Fruit fly (Drosophila melanogaster) whole organism, embryonic: ENCODE results near the gene GatB.

Experiments used
- Adf1 ChIP-seq: fragments of 200-800 bp; sonication (Bioruptor generic); IDR thresholded peaks from 2 replicates; pipeline ENCODE4 v1.3.6; 2022; ENCODE audit warnings: missing biosample characterization, missing genetic modification characterization
- B-H2 ChIP-seq: fragments of 200-800 bp; sonication (Bioruptor generic); optimal IDR thresholded peaks from 2 replicates; lab custom pipeline; 2018; ENCODE audit warnings: missing biosample characterization, mild to moderate bottlenecking, missing genetic modification characterization
- CG1024 ChIP-seq: fragments of 200-800 bp; sonication (Bioruptor generic); IDR thresholded peaks from 2 replicates; pipeline ENCODE4 v1.3.6; 2022; ENCODE audit warnings: missing biosample characterization, missing genetic modification characterization
- CG10654 ChIP-seq: fragments of 200-800 bp; sonication (Bioruptor generic); optimal IDR thresholded peaks from 2 replicates; lab custom pipeline; 2016; ENCODE audit warnings: missing biosample characterization, missing genetic modification characterization
- CG10979 ChIP-seq: fragments of 200-800 bp; sonication (Bioruptor generic); optimal IDR thresholded peaks from 2 replicates; lab custom pipeline; 2018; ENCODE audit warnings: missing biosample characterization, mild to moderate bottlenecking, missing genetic modification characterization, moderate library complexity
- CG12155 ChIP-seq: fragments of 200-800 bp; sonication (Bioruptor generic); optimal IDR thresholded peaks from 3 replicates; lab custom pipeline; 2016; ENCODE audit warnings: missing biosample characterization, missing genetic modification characterization
- CG12299 ChIP-seq: fragments of 200-800 bp; sonication (Bioruptor generic); optimal IDR thresholded peaks from 2 replicates; lab custom pipeline; 2018; ENCODE audit warnings: missing biosample characterization, mild to moderate bottlenecking, missing genetic modification characterization
- CG13287 ChIP-seq: fragments of 200-800 bp; sonication (Bioruptor generic); IDR thresholded peaks from 2 replicates; pipeline ENCODE4 v1.3.6; 2022; ENCODE audit warnings: missing biosample characterization, missing genetic modification characterization; ENCODE audit not compliant: partially characterized antibody
- CG13424 ChIP-seq: fragments of 200-800 bp; sonication (Bioruptor generic); optimal IDR thresholded peaks from 2 replicates; lab custom pipeline; 2019; ENCODE audit warnings: missing biosample characterization, mild to moderate bottlenecking, missing genetic modification characterization, moderate library complexity
- CG13624 ChIP-seq: fragments of 200-800 bp; sonication (Bioruptor generic); optimal IDR thresholded peaks from 2 replicates; lab custom pipeline; 2016; ENCODE audit warnings: missing biosample characterization, missing genetic modification characterization
- CG15073 ChIP-seq: fragments of 200-800 bp; sonication (Bioruptor generic); optimal IDR thresholded peaks from 2 replicates; lab custom pipeline; 2016; ENCODE audit warnings: missing biosample characterization, missing genetic modification characterization
- CG15514 ChIP-seq: fragments of 200-800 bp; sonication (Bioruptor generic); optimal IDR thresholded peaks from 3 replicates; lab custom pipeline; 2017; ENCODE audit warnings: missing biosample characterization, missing genetic modification characterization, mild to moderate bottlenecking, moderate library complexity, missing genetic modification reagents
- CG1647 ChIP-seq: fragments of 200-800 bp; sonication (Bioruptor generic); optimal IDR thresholded peaks from 3 replicates; lab custom pipeline; 2016; ENCODE audit warnings: missing biosample characterization, missing genetic modification characterization
- CG30403 ChIP-seq: fragments of 200-800 bp; sonication (Bioruptor generic); optimal IDR thresholded peaks from 3 replicates; lab custom pipeline; 2016; ENCODE audit warnings: missing biosample characterization, missing genetic modification characterization
- CG32532 ChIP-seq: fragments of 200-800 bp; sonication (Bioruptor generic); IDR thresholded peaks from 2 replicates; pipeline ENCODE4 v1.3.6; 2022; ENCODE audit warnings: missing biosample characterization, missing genetic modification characterization
- CG32767 ChIP-seq: fragments of 200-800 bp; sonication (Bioruptor generic); IDR thresholded peaks from 2 replicates; pipeline ENCODE4 v1.3.6; 2022; ENCODE audit warnings: missing biosample characterization, missing genetic modification characterization
- CG3847 ChIP-seq: fragments of 200-800 bp; sonication (Bioruptor generic); IDR thresholded peaks from 2 replicates; pipeline ENCODE4 v1.3.6; 2022; ENCODE audit warnings: missing biosample characterization, missing genetic modification characterization
- CG4282 ChIP-seq: fragments of 200-800 bp; sonication (Bioruptor generic); optimal IDR thresholded peaks from 2 replicates; lab custom pipeline; 2016; ENCODE audit warnings: missing biosample characterization, missing genetic modification characterization
- CG7786 ChIP-seq: fragments of 200-800 bp; sonication (Bioruptor generic); optimal IDR thresholded peaks from 2 replicates; lab custom pipeline; 2016; ENCODE audit warnings: missing biosample characterization, missing genetic modification characterization
- CG8359 ChIP-seq: fragments of 200-800 bp; sonication (Bioruptor generic); optimal IDR thresholded peaks from 2 replicates; lab custom pipeline; 2017; ENCODE audit warnings: missing biosample characterization, mild to moderate bottlenecking, missing genetic modification characterization, borderline replicate concordance
- CrebB ChIP-seq: fragments of 200-800 bp; sonication (Bioruptor generic); optimal IDR thresholded peaks from 3 replicates; lab custom pipeline; 2018; ENCODE audit warnings: missing biosample characterization, mild to moderate bottlenecking, missing genetic modification characterization
- E2f1 ChIP-seq: fragments of 200-800 bp; sonication (Bioruptor generic); IDR thresholded peaks from 2 replicates; pipeline ENCODE4 v1.3.6; 2022; ENCODE audit warnings: missing biosample characterization, missing genetic modification characterization
- Elba2 ChIP-seq: fragments of 200-800 bp; sonication (Bioruptor generic); optimal IDR thresholded peaks from 3 replicates; lab custom pipeline; 2016; ENCODE audit warnings: missing biosample characterization, missing genetic modification characterization
- HLH3B ChIP-seq: fragments of 200-800 bp; sonication (Bioruptor generic); IDR thresholded peaks from 2 replicates; pipeline ENCODE4 v1.3.6; 2022; ENCODE audit warnings: missing biosample characterization, missing genetic modification characterization
- Hr51 ChIP-seq, 2 experiments: fragments of 200-800 bp; sonication (Bioruptor generic); optimal IDR thresholded peaks; 2 replicates in 1 of 2; 3 replicates in 1 of 2; lab custom pipeline; 2016 to 2018; ENCODE audit warnings: missing biosample characterization in 2 of 2, missing genetic modification characterization in 2 of 2, mild to moderate bottlenecking in 1 of 2, moderate library complexity in 1 of 2
- Hsf ChIP-seq: fragments of 200-800 bp; sonication (Bioruptor generic); optimal IDR thresholded peaks from 3 replicates; lab custom pipeline; 2016; ENCODE audit warnings: missing biosample characterization, missing genetic modification characterization
- NK7.1 ChIP-seq: fragments of 200-800 bp; sonication (Bioruptor generic); optimal IDR thresholded peaks from 3 replicates; lab custom pipeline; 2016; ENCODE audit warnings: missing biosample characterization, missing genetic modification characterization
- PHDP ChIP-seq: fragments of 200-800 bp; sonication (Bioruptor generic); optimal IDR thresholded peaks from 3 replicates; lab custom pipeline; 2018; ENCODE audit warnings: missing biosample characterization, mild to moderate bottlenecking, missing genetic modification characterization, moderate library complexity
- Tbp ChIP-seq: fragments of >200 bp; optimal IDR thresholded peaks from 2 replicates; lab custom pipeline; 2018; ENCODE audit warnings: missing biosample characterization, missing genetic modification characterization
- Usf ChIP-seq: fragments of 200-800 bp; sonication (Bioruptor generic); optimal IDR thresholded peaks from 2 replicates; lab custom pipeline; 2017; ENCODE audit warnings: missing genotype, missing biosample characterization, missing genetic modification characterization
- Vsx1 ChIP-seq: fragments of 200-800 bp; sonication (Bioruptor generic); optimal IDR thresholded peaks from 2 replicates; lab custom pipeline; 2017; ENCODE audit warnings: missing biosample characterization, mild to moderate bottlenecking, missing genetic modification characterization, missing genetic modification reagents
- bowl ChIP-seq: fragments of 200-800 bp; sonication (Bioruptor generic); IDR thresholded peaks from 2 replicates; pipeline ENCODE4 v1.3.6; 2022; ENCODE audit warnings: missing biosample characterization, missing genetic modification characterization
- croc ChIP-seq: fragments of 200-800 bp; sonication (Bioruptor generic); conservative IDR thresholded peaks from 3 replicates; pipeline ENCODE4 v1.3.6; 2022; ENCODE audit warnings: missing biosample characterization, missing genetic modification characterization
- danr ChIP-seq: fragments of 200-800 bp; sonication (Bioruptor generic); IDR thresholded peaks from 2 replicates; pipeline ENCODE4 v1.3.6; 2022; ENCODE audit warnings: missing biosample characterization, missing genetic modification characterization
- dmrt99B ChIP-seq: fragments of 200-800 bp; sonication (Bioruptor generic); optimal IDR thresholded peaks from 2 replicates; lab custom pipeline; 2018; ENCODE audit warnings: missing biosample characterization, mild to moderate bottlenecking, missing genetic modification characterization, moderate library complexity
- fd64A ChIP-seq: fragments of 200-800 bp; sonication (Bioruptor generic); optimal IDR thresholded peaks from 3 replicates; lab custom pipeline; 2018; ENCODE audit warnings: missing biosample characterization, mild to moderate bottlenecking, missing genetic modification characterization
- gcm ChIP-seq: fragments of 200-800 bp; sonication (Bioruptor generic); optimal IDR thresholded peaks from 2 replicates; lab custom pipeline; 2019; ENCODE audit warnings: missing biosample characterization, mild to moderate bottlenecking, missing genetic modification characterization, moderate library complexity
- grau ChIP-seq: fragments of 200-800 bp; optimal IDR thresholded peaks from 3 replicates; lab custom pipeline; 2019; ENCODE audit warnings: missing biosample characterization, mild to moderate bottlenecking, missing genetic modification characterization, moderate library complexity
- kah ChIP-seq: fragments of 200-800 bp; sonication (Bioruptor generic); optimal IDR thresholded peaks from 2 replicates; lab custom pipeline; 2018; ENCODE audit warnings: missing biosample characterization, mild to moderate bottlenecking, missing genetic modification characterization
- nmo ChIP-seq: fragments of 200-800 bp; sonication (Bioruptor generic); optimal IDR thresholded peaks from 2 replicates; lab custom pipeline; 2018; ENCODE audit warnings: missing biosample characterization, mild to moderate bottlenecking, missing genetic modification characterization, moderate library complexity
- salm ChIP-seq: fragments of 200-800 bp; sonication (Bioruptor generic); optimal IDR thresholded peaks from 2 replicates; lab custom pipeline; 2018; ENCODE audit warnings: missing biosample characterization, mild to moderate bottlenecking, missing genetic modification characterization
- scrt ChIP-seq: fragments of 200-800 bp; sonication (Bioruptor generic); optimal IDR thresholded peaks from 2 replicates; lab custom pipeline; 2018; ENCODE audit warnings: missing biosample characterization, mild to moderate bottlenecking, missing genetic modification characterization, moderate library complexity
- sima ChIP-seq: fragments of 200-800 bp; sonication (Bioruptor generic); optimal IDR thresholded peaks from 2 replicates; lab custom pipeline; 2016; ENCODE audit warnings: missing biosample characterization, missing genetic modification characterization
- so ChIP-seq: fragments of 200-800 bp; sonication (Bioruptor generic); IDR thresholded peaks from 3 replicates; pipeline ENCODE4 v1.3.6; 2022; ENCODE audit warnings: missing biosample characterization, missing genetic modification characterization
- tin ChIP-seq: fragments of 200-800 bp; sonication (Bioruptor generic); optimal IDR thresholded peaks from 3 replicates; lab custom pipeline; 2016; ENCODE audit warnings: missing biosample characterization, missing genetic modification characterization
- tll ChIP-seq, 2 experiments: fragments of 200-800 bp in 1 of 2; fragments of >200 bp in 1 of 2; sonication (Bioruptor generic) in 1 of 2; optimal IDR thresholded peaks; 2 replicates each; lab custom pipeline; 2017 to 2019; ENCODE audit warnings: missing biosample characterization in 2 of 2, missing genetic modification characterization in 2 of 2, mild to moderate bottlenecking in 1 of 2, moderate library complexity in 1 of 2
- unpg ChIP-seq: fragments of 200-800 bp; sonication (Bioruptor generic); optimal IDR thresholded peaks from 3 replicates; lab custom pipeline; 2018; ENCODE audit warnings: missing biosample characterization, mild to moderate bottlenecking, missing genetic modification characterization, moderate library complexity
- zfh2 ChIP-seq: fragments of 200-800 bp; sonication (Bioruptor generic); optimal IDR thresholded peaks from 2 replicates; lab custom pipeline; 2016; ENCODE audit warnings: missing biosample characterization, missing genetic modification characterization

The GatB gene

DNA sequence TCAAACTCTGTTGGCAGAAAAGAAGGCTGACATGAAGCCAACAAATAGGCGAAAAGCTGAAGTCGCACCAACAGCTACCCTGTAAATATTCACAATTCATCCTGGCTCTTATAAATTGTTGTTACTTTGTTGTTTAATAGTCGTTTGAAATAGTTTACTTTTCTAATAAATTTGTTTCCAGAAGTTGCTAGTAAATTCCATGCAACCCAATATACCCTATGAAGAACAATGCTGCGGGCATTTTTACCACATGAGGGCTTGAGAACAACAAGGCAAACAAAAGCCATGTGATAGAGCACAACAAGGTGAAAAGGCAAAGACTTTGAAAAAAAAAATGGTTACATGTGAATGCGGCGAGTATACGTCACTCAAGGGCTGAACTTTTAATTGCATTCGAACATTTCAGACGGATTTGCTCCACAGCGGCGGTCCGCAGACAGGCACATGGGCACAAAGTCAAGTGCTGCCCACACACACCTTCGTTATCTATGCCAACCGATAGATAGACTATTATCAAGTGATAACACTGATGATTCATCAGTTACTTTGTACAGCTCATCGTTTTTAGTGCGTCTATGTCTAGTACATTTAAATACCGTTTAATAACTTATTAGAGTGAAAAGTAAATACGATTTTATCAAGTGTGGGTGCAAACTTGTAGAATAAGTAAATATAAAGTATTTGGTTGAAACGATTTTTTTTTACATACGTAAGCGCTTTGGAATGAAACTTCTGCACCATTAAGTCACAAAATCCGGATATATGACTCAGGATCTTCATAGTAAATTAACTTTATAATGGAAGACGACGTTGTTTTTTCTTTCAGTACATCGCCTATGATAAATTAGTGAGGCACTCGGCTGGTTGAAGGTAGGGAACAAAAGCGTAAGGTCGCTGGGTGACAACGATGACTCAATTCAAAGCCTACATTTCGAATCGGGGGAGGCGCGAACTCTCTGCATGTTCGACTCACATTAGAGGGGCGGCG is 30.7 kb downstream of the GatB start (continued):
- no peak for TF ChIP-seq salm (tag; lab: Kevin White, UChicago)
- no peak for TF ChIP-seq kah
- peak; percentile 84 for TF ChIP-seq CG13624 (GFP tag; lab: Kevin White, UChicago)
- 0 out of 2 replicates have a peak, but pooled peaks have one; percentile 50 for TF ChIP-seq bowl (GFP tag; lab: Robert Waterston, UW)
- no peak for TF ChIP-seq fd64A (GFP tag; lab: Kevin White, UChicago)
- TF ChIP-seq CG7786 (GFP tag; lab: Kevin White, UChicago): peak; percentile 87
- peak; percentile 32; the same call in 1 of the 2 replicates for TF ChIP-seq Adf1
- peak; percentile 78 for TF ChIP-seq so (GFP tag; lab: Robert Waterston, UW)
- no peak for TF ChIP-seq CG8359 (GFP tag; lab: Kevin White, UChicago)
- TF ChIP-seq Hsf (GFP tag; lab: Kevin White, UChicago): peak; percentile 83
- TF ChIP-seq danr (GFP tag; lab: Robert Waterston, UW): no peak
- TF ChIP-seq Elba2: no peak
- peak; percentile 70 to 71 for TF ChIP-seq Hr51 (GFP tag; optimal IDR thresholded peaks at IDR 0.05; lab: Kevin White, UChicago)
- peak; percentile 88 for TF ChIP-seq CG32532 (GFP tag; lab: Robert Waterston, UW)
- peak; percentile 35 for TF ChIP-seq CG10654
- TF ChIP-seq Tbp: no peak
- peak; percentile 37 for TF ChIP-seq CrebB (tag; lab: Kevin White, UChicago)
- TF ChIP-seq CG32767 (GFP tag; lab: Robert Waterston, UW): peak; percentile 73; the same call in 1 of the 2 replicates
- TF ChIP-seq sima (GFP tag; lab: Kevin White, UChicago): peak; percentile 23
- TF ChIP-seq tll (GFP tag; optimal IDR thresholded peaks at IDR 0.05; lab: Kevin White, UChicago): no peak
- TF ChIP-seq nmo (GFP tag; lab: Kevin White, UChicago): peak; percentile 77
- peak; percentile 70 for TF ChIP-seq CG13424 (tag; lab: Kevin White, UChicago)
- TF ChIP-seq CG10979 (tag; lab: Kevin White, UChicago): peak; percentile 76
- peak; percentile 64 for TF ChIP-seq CG30403 (GFP tag; lab: Kevin White, UChicago)
- TF ChIP-seq NK7.1 (GFP tag; lab: Kevin White, UChicago): peak; percentile 69
- peak; percentile 34 for TF ChIP-seq Usf (GFP tag; lab: Kevin White, UChicago)
- peak; percentile 80 for TF ChIP-seq dmrt99B (tag; lab: Kevin White, UChicago)
- peak; percentile 57 for TF ChIP-seq CG1024 (GFP tag; lab: Robert Waterston, UW)
- TF ChIP-seq E2f1 (GFP tag; lab: Robert Waterston, UW): peak; percentile 81
- peak; percentile 79 for TF ChIP-seq grau (tag; lab: Kevin White, UChicago)
- TF ChIP-seq tin: peak; percentile 81
- TF ChIP-seq HLH3B (GFP tag; lab: Robert Waterston, UW): peak; percentile 89
- peak; percentile 76 for TF ChIP-seq CG3847 (GFP tag; lab: Robert Waterston, UW)
- peak; percentile 65 for TF ChIP-seq CG15514
- no peak; the same call in 2 of the 3 replicates for TF ChIP-seq croc (GFP tag; lab: Robert Waterston, UW)
- no peak for TF ChIP-seq B-H2
- peak; percentile 47 for TF ChIP-seq CG12299
- peak; percentile 76 for TF ChIP-seq gcm (GFP tag; lab: Kevin White, UChicago)
- peak; percentile 76 for TF ChIP-seq unpg (GFP tag; lab: Kevin White, UChicago)
- peak; percentile 66 for TF ChIP-seq CG1647 (GFP tag; lab: Kevin White, UChicago)
- peak; percentile 79 for TF ChIP-seq PHDP (tag; lab: Kevin White, UChicago)
- peak; percentile 81 for TF ChIP-seq CG12155 (GFP tag; lab: Kevin White, UChicago)
- TF ChIP-seq CG4282: peak; percentile 62
- TF ChIP-seq Vsx1: peak; percentile 21
- TF ChIP-seq CG15073 (GFP tag; lab: Kevin White, UChicago): no peak
- TF ChIP-seq CG13287: no peak
- TF ChIP-seq scrt (GFP tag; lab: Kevin White, UChicago): peak; percentile 60
- TF ChIP-seq zfh2 (GFP tag; lab: Kevin White, UChicago): peak; percentile 76
